Worm (Caenorhabditis elegans) whole organism, L2 larva: ENCODE results near the gene F21D9.4.
"Not testable (repeated sequence)": the region's sequence is repeated elsewhere in the genome, so short reads cannot be mapped to it uniquely, and the experiment has no call there.

Experiments used
- ZK546.5 ChIP-seq: sonication (generic microtip); optimal IDR thresholded peaks from 2 replicates; lab custom pipeline; 2017; ENCODE audit warnings: missing biosample characterization, missing genetic modification characterization
- aly-2 ChIP-seq: fragments of 150-350 bp; optimal IDR thresholded peaks from 2 replicates; lab custom pipeline; 2014; ENCODE audit warnings: missing biosample characterization, missing genetic modification characterization
- crh-2 ChIP-seq: sonication (generic microtip); optimal IDR thresholded peaks from 2 replicates; lab custom pipeline; 2017; ENCODE audit warnings: missing biosample characterization, missing genetic modification characterization
- egl-27 ChIP-seq: sonication (generic microtip); optimal IDR thresholded peaks from 3 replicates; lab custom pipeline; 2017; ENCODE audit warnings: missing biosample characterization, missing genetic modification reagents, missing genetic modification characterization
- elt-3 ChIP-seq: sonication (generic microtip); optimal IDR thresholded peaks from 2 replicates; lab custom pipeline; 2017; ENCODE audit warnings: missing biosample characterization, missing genetic modification characterization
- nhr-12 ChIP-seq: fragments of 150-350 bp; optimal IDR thresholded peaks from 2 replicates; lab custom pipeline; 2014; ENCODE audit warnings: missing biosample characterization, missing genetic modification characterization
- nhr-25 ChIP-seq: fragments of 150-350 bp; sonication (generic microtip); optimal IDR thresholded peaks from 3 replicates; lab custom pipeline; 2014; ENCODE audit warnings: missing biosample characterization, missing genetic modification characterization
- ztf-11 ChIP-seq: sonication (generic microtip); optimal IDR thresholded peaks from 2 replicates; lab custom pipeline; 2017; ENCODE audit warnings: missing biosample characterization, missing genetic modification characterization
- ztf-4 ChIP-seq: fragments of 150-350 bp; optimal IDR thresholded peaks from 2 replicates; lab custom pipeline; 2014; ENCODE audit warnings: missing biosample characterization, missing genetic modification characterization

ce11 chrV:19264148-19264547 is 10.5 kb downstream of the F21D9.4 start, which contains the start of gene F21D9.1:
- not testable (repeated sequence) for TF ChIP-seq nhr-12 (tag; lab: Kevin White, UChicago); ztf-11 (tag; lab: Kevin White, UChicago); crh-2 (tag; lab: Kevin White, UChicago); ztf-4 (tag; lab: Kevin White, UChicago); ZK546.5; nhr-25 (tag; lab: Kevin White, UChicago); elt-3 (tag; lab: Kevin White, UChicago); egl-27 (tag; lab: Kevin White, UChicago); aly-2 (tag; lab: Kevin White, UChicago)
